Fruit fly (Drosophila melanogaster) whole organism, embryonic: ENCODE data around the gene shv.

ENCODE experiments used
- B-H1 ChIP-seq: fragments of 200-800 bp; sonication (Bioruptor generic); IDR thresholded peaks from 3 replicates; pipeline ENCODE4 v1.3.6; 2022; ENCODE audit warnings: missing biosample characterization, missing genetic modification characterization
- CG10209 ChIP-seq: fragments of 200-800 bp; sonication (Bioruptor generic); optimal IDR thresholded peaks from 3 replicates; lab custom pipeline; 2017; ENCODE audit warnings: missing biosample characterization, mild to moderate bottlenecking, missing genetic modification characterization, missing genetic modification reagents
- CG12769 ChIP-seq: fragments of 200-800 bp; sonication (Bioruptor generic); optimal IDR thresholded peaks from 2 replicates; lab custom pipeline; 2019; ENCODE audit warnings: missing biosample characterization, mild to moderate bottlenecking, missing genetic modification characterization, moderate library complexity
- CG13287 ChIP-seq: fragments of 200-800 bp; sonication (Bioruptor generic); IDR thresholded peaks from 2 replicates; pipeline ENCODE4 v1.3.6; 2022; ENCODE audit warnings: missing biosample characterization, missing genetic modification characterization; ENCODE audit not compliant: partially characterized antibody
- CG15073 ChIP-seq: fragments of 200-800 bp; sonication (Bioruptor generic); optimal IDR thresholded peaks from 2 replicates; lab custom pipeline; 2016; ENCODE audit warnings: missing biosample characterization, missing genetic modification characterization
- CG18599 ChIP-seq: fragments of 200-800 bp; sonication (Bioruptor generic); optimal IDR thresholded peaks from 3 replicates; lab custom pipeline; 2017; ENCODE audit warnings: missing biosample characterization, missing genetic modification characterization, mild to moderate bottlenecking, moderate library complexity, missing genetic modification reagents
- CG2120 ChIP-seq: fragments of 200-800 bp; sonication (Bioruptor generic); optimal IDR thresholded peaks from 3 replicates; lab custom pipeline; 2016; ENCODE audit warnings: missing biosample characterization, missing genetic modification characterization
- CG30403 ChIP-seq: fragments of 200-800 bp; sonication (Bioruptor generic); optimal IDR thresholded peaks from 3 replicates; lab custom pipeline; 2016; ENCODE audit warnings: missing biosample characterization, missing genetic modification characterization
- CG3065 ChIP-seq: fragments of 200-800 bp; sonication (Bioruptor generic); optimal IDR thresholded peaks from 2 replicates; lab custom pipeline; 2016; ENCODE audit warnings: missing biosample characterization, missing genetic modification characterization
- CG32767 ChIP-seq: fragments of 200-800 bp; sonication (Bioruptor generic); IDR thresholded peaks from 2 replicates; pipeline ENCODE4 v1.3.6; 2022; ENCODE audit warnings: missing biosample characterization, missing genetic modification characterization
- CG3281 ChIP-seq: fragments of 200-800 bp; sonication (Bioruptor generic); optimal IDR thresholded peaks from 3 replicates; lab custom pipeline; 2017; ENCODE audit warnings: missing biosample characterization, mild to moderate bottlenecking, missing genetic modification characterization
- CG3838 ChIP-seq: fragments of 200-800 bp; sonication (Bioruptor generic); optimal IDR thresholded peaks from 3 replicates; lab custom pipeline; 2016; ENCODE audit warnings: missing biosample characterization, missing genetic modification characterization
- CG7357 ChIP-seq: fragments of 200-800 bp; sonication (Bioruptor generic); IDR thresholded peaks from 3 replicates; pipeline ENCODE4 v1.3.6; 2022; ENCODE audit warnings: missing biosample characterization, missing genetic modification characterization
- CG9215 ChIP-seq: fragments of 200-800 bp; sonication (Bioruptor generic); IDR thresholded peaks from 2 replicates; pipeline ENCODE4 v1.3.6; 2022; ENCODE audit warnings: missing biosample characterization, missing genetic modification characterization
- CG9817 ChIP-seq: fragments of 200-800 bp; sonication (Bioruptor generic); optimal IDR thresholded peaks from 2 replicates; lab custom pipeline; 2018; ENCODE audit warnings: missing biosample characterization, mild to moderate bottlenecking, missing genetic modification characterization, moderate library complexity
- Ets65A ChIP-seq: fragments of 200-800 bp; sonication (Bioruptor generic); peaks from one replicate; lab custom pipeline; 2016; ENCODE audit warnings: missing biosample characterization, missing genetic modification characterization
- HLH3B ChIP-seq: fragments of 200-800 bp; sonication (Bioruptor generic); IDR thresholded peaks from 2 replicates; pipeline ENCODE4 v1.3.6; 2022; ENCODE audit warnings: missing biosample characterization, missing genetic modification characterization
- HLH54F ChIP-seq: fragments of 200-800 bp; sonication (Bioruptor generic); optimal IDR thresholded peaks from 3 replicates; lab custom pipeline; 2016; ENCODE audit warnings: missing biosample characterization, missing genetic modification characterization
- Hr78 ChIP-seq, 2 experiments: fragments of 200-800 bp in 1 of 2; fragments of >200 bp in 1 of 2; sonication (Bioruptor generic) in 1 of 2; optimal IDR thresholded peaks; 2 replicates each; lab custom pipeline; 2017 to 2019; ENCODE audit warnings: missing biosample characterization in 2 of 2, missing genetic modification characterization in 2 of 2, mild to moderate bottlenecking in 1 of 2, moderate library complexity in 1 of 2
- Mad ChIP-seq: fragments of 200-800 bp; sonication (Bioruptor generic); optimal IDR thresholded peaks from 2 replicates; lab custom pipeline; 2016; ENCODE audit warnings: missing biosample characterization, missing genetic modification characterization
- Med ChIP-seq: fragments of 200-800 bp; sonication (Bioruptor generic); peaks from one replicate; lab custom pipeline; 2016; ENCODE audit warnings: missing biosample characterization, missing genetic modification characterization, mild to moderate bottlenecking, inconsistent platforms, moderate library complexity
- Mes4 ChIP-seq: fragments of 200-800 bp; sonication (Bioruptor generic); optimal IDR thresholded peaks from 2 replicates; lab custom pipeline; 2016; ENCODE audit warnings: missing biosample characterization, missing genetic modification characterization
- Neu2 ChIP-seq: fragments of 200-800 bp; sonication (Bioruptor generic); optimal IDR thresholded peaks from 3 replicates; lab custom pipeline; 2016; ENCODE audit warnings: missing biosample characterization, missing genetic modification characterization, borderline replicate concordance
- Side ChIP-seq: fragments of 200-800 bp; sonication (Bioruptor generic); optimal IDR thresholded peaks from 2 replicates; lab custom pipeline; 2016; ENCODE audit warnings: missing biosample characterization, missing genetic modification characterization
- Sox100B ChIP-seq: fragments of 200-800 bp; sonication (Bioruptor generic); optimal IDR thresholded peaks from 3 replicates; lab custom pipeline; 2018; ENCODE audit warnings: missing biosample characterization, mild to moderate bottlenecking, missing genetic modification characterization
- Trl ChIP-seq, 3 experiments: fragments of >200 bp in 2 of 3; fragments of 200-800 bp in 1 of 3; sonication (Bioruptor generic) in 1 of 3; optimal IDR thresholded peaks; 2 replicates in 1 of 3; 3 replicates in 2 of 3; lab custom pipeline; 2016 to 2017; ENCODE audit warnings: missing biosample characterization in 1 of 3, missing genetic modification characterization in 1 of 3
- Vsx1 ChIP-seq: fragments of 200-800 bp; sonication (Bioruptor generic); optimal IDR thresholded peaks from 2 replicates; lab custom pipeline; 2017; ENCODE audit warnings: missing biosample characterization, mild to moderate bottlenecking, missing genetic modification characterization, missing genetic modification reagents
- btn ChIP-seq: fragments of 200-800 bp; sonication (Bioruptor generic); optimal IDR thresholded peaks from 2 replicates; lab custom pipeline; 2016; ENCODE audit warnings: missing biosample characterization, missing genetic modification characterization
- cwo ChIP-seq: fragments of 200-800 bp; sonication (Bioruptor generic); optimal IDR thresholded peaks from 3 replicates; lab custom pipeline; 2017; ENCODE audit warnings: missing biosample characterization, missing genetic modification characterization, mild to moderate bottlenecking, moderate library complexity, missing genetic modification reagents
- dm ChIP-seq: fragments of 200-800 bp; sonication (Bioruptor generic); optimal IDR thresholded peaks from 3 replicates; lab custom pipeline; 2016; ENCODE audit warnings: missing biosample characterization, missing genetic modification characterization
- fru ChIP-seq: fragments of >200 bp; optimal IDR thresholded peaks from 2 replicates; lab custom pipeline; 2017
- hbn ChIP-seq: fragments of 200-800 bp; sonication (Bioruptor generic); IDR thresholded peaks from 2 replicates; pipeline ENCODE4 v1.3.6; 2022; ENCODE audit warnings: missing biosample characterization, missing genetic modification characterization; ENCODE audit not compliant: partially characterized antibody
- jumu ChIP-seq: fragments of 200-800 bp; sonication (Bioruptor generic); optimal IDR thresholded peaks from 3 replicates; lab custom pipeline; 2016; ENCODE audit warnings: missing biosample characterization, missing genetic modification characterization
- knrl ChIP-seq: fragments of 200-800 bp; sonication (Bioruptor generic); IDR thresholded peaks from 3 replicates; pipeline ENCODE4 v1.3.6; 2022; ENCODE audit warnings: missing biosample characterization, missing genetic modification characterization; ENCODE audit not compliant: partially characterized antibody
- lilli ChIP-seq: fragments of 200-800 bp; sonication (Bioruptor generic); optimal IDR thresholded peaks from 3 replicates; lab custom pipeline; 2016; ENCODE audit warnings: missing biosample characterization, missing genetic modification characterization
- otp ChIP-seq: fragments of 200-800 bp; sonication (Bioruptor generic); IDR thresholded peaks from 3 replicates; pipeline ENCODE4, ENCODE4 v1.3.6; 2022; ENCODE audit warnings: missing biosample characterization, missing genetic modification characterization
- pan ChIP-seq, 4 experiments: fragments of >200 bp in 3 of 4; fragments of 200-800 bp in 1 of 4; sonication (Bioruptor generic) in 1 of 4; optimal IDR thresholded peaks in 3 of 4; IDR thresholded peaks in 1 of 4; 2 replicates each; pipeline versions ENCODE4 v1.3.6 to Lab custom; 2017 to 2022; ENCODE audit warnings: missing biosample characterization in 2 of 4, missing genetic modification characterization in 2 of 4, mixed read lengths in 1 of 4
- peb ChIP-seq: fragments of 200-800 bp; sonication (Bioruptor generic); IDR thresholded peaks from 2 replicates; pipeline ENCODE4 v1.3.6; 2022; ENCODE audit warnings: missing biosample characterization, missing genetic modification characterization
- prd ChIP-seq, 3 experiments: fragments of >200 bp in 2 of 3; fragments of 200-800 bp in 1 of 3; sonication (Bioruptor generic) in 1 of 3; optimal IDR thresholded peaks in 2 of 3; IDR thresholded peaks in 1 of 3; 2 replicates in 2 of 3; 3 replicates in 1 of 3; pipeline versions ENCODE4 v1.3.6 to Lab custom; 2017 to 2022; ENCODE audit warnings: missing biosample characterization in 1 of 3, missing genetic modification characterization in 1 of 3
- psq ChIP-seq: fragments of 200-800 bp; sonication (Bioruptor generic); optimal IDR thresholded peaks from 2 replicates; lab custom pipeline; 2017; ENCODE audit warnings: missing biosample characterization, missing genetic modification characterization
- sens ChIP-seq: fragments of 200-800 bp; sonication (Bioruptor generic); peaks from one replicate; lab custom pipeline; 2016; ENCODE audit warnings: missing biosample characterization, missing genetic modification characterization
- sisA ChIP-seq: fragments of 200-800 bp; sonication (Bioruptor generic); IDR thresholded peaks from 2 replicates; pipeline ENCODE4 v1.3.6; 2022; ENCODE audit warnings: missing biosample characterization, missing genetic modification characterization
- sug ChIP-seq: fragments of 200-800 bp; optimal IDR thresholded peaks from 2 replicates; lab custom pipeline; 2019; ENCODE audit warnings: missing biosample characterization, mild to moderate bottlenecking, missing genetic modification characterization, moderate library complexity
- tgo ChIP-seq: fragments of 200-800 bp; sonication (Bioruptor generic); IDR thresholded peaks from 3 replicates; pipeline ENCODE4 v1.3.6; 2022; ENCODE audit warnings: missing biosample characterization, missing genetic modification characterization
- trem ChIP-seq: fragments of 200-800 bp; optimal IDR thresholded peaks from 3 replicates; lab custom pipeline; 2019; ENCODE audit warnings: missing biosample characterization, mild to moderate bottlenecking, missing genetic modification characterization, moderate library complexity
- ttk ChIP-seq: fragments of 200-800 bp; sonication (Bioruptor generic); IDR thresholded peaks from 2 replicates; pipeline ENCODE4 v2.1.2; 2022; ENCODE audit warnings: missing biosample characterization, missing genetic modification characterization
- vnd ChIP-seq: fragments of 200-800 bp; sonication (Bioruptor generic); IDR thresholded peaks from 3 replicates; pipeline ENCODE4 v1.3.6; 2022; ENCODE audit warnings: missing biosample characterization, missing genetic modification characterization; ENCODE audit not compliant: partially characterized antibody
- wek ChIP-seq: fragments of 200-800 bp; sonication (Bioruptor generic); optimal IDR thresholded peaks from 3 replicates; lab custom pipeline; 2018; ENCODE audit warnings: missing biosample characterization, mild to moderate bottlenecking, missing genetic modification characterization, moderate library complexity

The shv gene

DNA sequence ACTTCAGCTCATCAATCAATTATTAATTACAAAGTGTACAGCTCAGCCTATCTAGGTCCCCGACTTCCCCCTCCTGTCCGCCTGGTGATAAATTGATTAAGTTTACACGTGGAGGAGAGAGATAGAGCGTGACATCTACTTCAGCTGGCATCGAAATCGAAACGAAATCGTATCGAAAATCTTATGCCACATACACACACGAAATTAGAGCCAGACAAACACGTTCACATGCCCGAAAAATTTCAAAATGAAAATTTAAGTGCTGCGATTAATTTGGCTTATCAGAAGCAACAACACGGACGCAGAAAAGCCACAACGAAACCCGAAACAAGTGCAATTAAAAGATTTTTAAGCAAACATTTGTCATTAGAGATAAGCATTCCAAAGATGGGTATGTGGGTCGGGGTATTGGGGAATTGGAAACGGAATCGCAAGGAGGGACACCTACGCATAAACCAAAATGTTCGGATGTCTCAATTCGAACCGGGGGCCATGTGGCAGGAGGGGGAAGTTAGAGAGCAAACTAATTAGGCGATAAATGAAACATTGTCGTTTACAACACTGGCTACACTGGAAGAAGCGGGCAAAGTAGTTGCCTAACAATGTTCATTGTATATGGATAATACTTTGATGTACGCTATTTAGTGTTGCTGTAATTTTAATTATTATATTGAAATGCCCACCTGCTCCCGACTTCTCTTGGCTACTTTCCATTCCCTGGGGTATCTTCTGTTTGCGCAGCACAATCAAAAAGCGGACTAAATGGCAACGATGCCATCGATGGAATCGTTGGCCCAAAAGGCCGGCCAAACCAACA is 45.0 kb downstream of the shv start (continued):
- TF ChIP-seq trem (tag; lab: Kevin White, UChicago) (no peak), CG3838 (GFP tag; lab: Kevin White, UChicago) (no peak), Trl (optimal IDR thresholded peaks at IDR 0.05; lab: Kevin White, UChicago) (no peak), Trl (GFP tag; optimal IDR thresholded peaks at IDR 0.05; lab: Kevin White, UChicago) (no peak), CG18599 (GFP tag; lab: Kevin White, UChicago) (peak; percentile 24), Side (GFP tag; lab: Kevin White, UChicago) (no peak), peb (no peak), CG32767 (GFP tag; lab: Robert Waterston, UW) (no peak), Ets65A (GFP tag; lab: Kevin White, UChicago) (peak; percentile 71), CG9215 (GFP tag; lab: Robert Waterston, UW) (no peak), prd (optimal IDR thresholded peaks at IDR 0.05; lab: Kevin White, UChicago) (no peak), prd (GFP tag; IDR thresholded peaks at IDR 0.05; lab: Robert Waterston, UW) (0 out of 3 replicates have a peak, but pooled peaks have one; percentile 16), otp (GFP tag; lab: Robert Waterston, UW) (no peak), CG15073 (GFP tag; lab: Kevin White, UChicago) (no peak), CG7357 (GFP tag; lab: Robert Waterston, UW) (no peak), psq (GFP tag; lab: Kevin White, UChicago) (no peak), Vsx1 (GFP tag; lab: Kevin White, UChicago) (no peak), CG3065 (GFP tag; lab: Kevin White, UChicago) (no peak), CG30403 (GFP tag; lab: Kevin White, UChicago) (peak; percentile 11), btn (GFP tag; lab: Kevin White, UChicago) (no peak), pan (optimal IDR thresholded peaks at IDR 0.05; lab: Kevin White, UChicago) (no peak), pan (GFP tag; optimal IDR thresholded peaks at IDR 0.05 in 1 of 2, IDR thresholded peaks at IDR 0.05 in 1 of 2) (no peak), Med (GFP tag; lab: Kevin White, UChicago) (peak; percentile 64), CG3281 (no peak), ttk (GFP tag; lab: Robert Waterston, UW) (no peak; the same call in 1 of the 2 replicates), HLH3B (GFP tag; lab: Robert Waterston, UW) (no peak), B-H1 (GFP tag; lab: Robert Waterston, UW) (no peak), cwo (GFP tag; lab: Kevin White, UChicago) (peak; percentile 57), CG13287 (GFP tag; lab: Robert Waterston, UW) (no peak), CG12769 (tag; lab: Kevin White, UChicago) (no peak), wek (no peak), dm (GFP tag; lab: Kevin White, UChicago) (no peak), Hr78 (GFP tag; optimal IDR thresholded peaks at IDR 0.05; lab: Kevin White, UChicago) (no peak), sens (GFP tag; lab: Kevin White, UChicago) (peak; percentile 77), CG10209 (GFP tag; lab: Kevin White, UChicago) (no peak), HLH54F (no peak), knrl (GFP tag; lab: Robert Waterston, UW) (no peak), lilli (GFP tag; lab: Kevin White, UChicago) (peak; percentile 1), Mes4 (GFP tag; lab: Kevin White, UChicago) (no peak), CG2120 (GFP tag; lab: Kevin White, UChicago) (peak; percentile 30), jumu (GFP tag; lab: Kevin White, UChicago) (no peak), tgo (GFP tag; lab: Robert Waterston, UW) (no peak), hbn (no peak), CG9817 (tag; lab: Kevin White, UChicago) (no peak), vnd (GFP tag; lab: Robert Waterston, UW) (no peak), Neu2 (no peak), Mad (GFP tag; lab: Kevin White, UChicago) (peak; percentile 13), sug (tag; lab: Kevin White, UChicago) (peak; percentile 31), fru (no peak), Sox100B (GFP tag; lab: Kevin White, UChicago) (no peak), sisA (GFP tag; lab: Robert Waterston, UW) (no peak)
